Fruit fly (Drosophila melanogaster) whole organism, prepupa: ENCODE data around the gene CG4408.

Experiments used
- CG11294 ChIP-seq: fragments of 200-800 bp; sonication (Bioruptor generic); IDR thresholded peaks from 2 replicates; pipeline ENCODE4 v1.3.6; 2022; ENCODE audit warnings: missing biosample characterization, missing genetic modification characterization
- CG31627 ChIP-seq: fragments of 200-800 bp; sonication (Bioruptor generic); optimal IDR thresholded peaks from 3 replicates; lab custom pipeline; 2016; ENCODE audit warnings: missing biosample characterization, missing genetic modification characterization
- CG6792 ChIP-seq: fragments of 200-800 bp; sonication (Bioruptor generic); optimal IDR thresholded peaks from 3 replicates; lab custom pipeline; 2016; ENCODE audit warnings: missing biosample characterization, missing genetic modification characterization
- CG6808 ChIP-seq: fragments of 200-800 bp; sonication (Bioruptor generic); optimal IDR thresholded peaks from 3 replicates; lab custom pipeline; 2017; ENCODE audit warnings: missing biosample characterization, missing genetic modification characterization, mild to moderate bottlenecking, moderate library complexity, missing genetic modification reagents
- Eip78C ChIP-seq: fragments of 200-800 bp; sonication (Bioruptor generic); peaks from one replicate; lab custom pipeline; 2016; ENCODE audit warnings: missing biosample characterization, missing genetic modification characterization
- Ets96B ChIP-seq: fragments of 200-800 bp; optimal IDR thresholded peaks from 2 replicates; lab custom pipeline; 2019; ENCODE audit warnings: missing biosample characterization, mild to moderate bottlenecking, missing genetic modification characterization, moderate library complexity
- Gug ChIP-seq: fragments of 200-800 bp; sonication (Bioruptor generic); IDR thresholded peaks from 2 replicates; pipeline ENCODE4 v1.3.6; 2022; ENCODE audit warnings: missing biosample characterization, missing genetic modification characterization
- Lpt ChIP-seq: fragments of 200-800 bp; sonication (Bioruptor generic); optimal IDR thresholded peaks from 3 replicates; lab custom pipeline; 2016; ENCODE audit warnings: missing biosample characterization, missing genetic modification characterization

dm6 chr3R:23407880-23408279 lies 44.5 kb upstream of the CG4408 start:
- TF ChIP-seq CG31627 (GFP tag; lab: Kevin White, UChicago) (no peak), Lpt (GFP tag; lab: Kevin White, UChicago) (peak; percentile 7), CG6808 (GFP tag; lab: Kevin White, UChicago) (no peak), CG11294 (GFP tag; lab: Robert Waterston, UW) (no peak), Ets96B (tag; lab: Kevin White, UChicago) (no peak), CG6792 (GFP tag; lab: Kevin White, UChicago) (no peak), Eip78C (peak; percentile 67), Gug (GFP tag; lab: Robert Waterston, UW) (no peak)
